Worm (Caenorhabditis elegans): Measurements from ENCODE around the gene lips-7.

ce11 chrII:582649-583048 lies 31.0 kb downstream of the lips-7 start, which contains the start of gene fbxb-14:
- TF ChIP-seq bed-3 (GFP tag; optimal IDR thresholded peaks at IDR 0.05) (no peak), ces-1 (GFP tag; optimal IDR thresholded peaks at IDR 0.05) (no peak), nhr-76 (tag; optimal IDR thresholded peaks at IDR 0.05) (no peak)

All from whole organism, mixed stage, embryonic.